Worm (Caenorhabditis elegans): Measurements from ENCODE around the gene rpl-26.

- TF ChIP-seq ztf-29 (GFP tag; IDR thresholded peaks at IDR 0.05): no peak
- TF ChIP-seq flt-1 (GFP tag; IDR thresholded peaks at IDR 0.05): no peak
- TF ChIP-seq ztf-23 (GFP tag; IDR thresholded peaks at IDR 0.05): no peak
- TF ChIP-seq ref-1 (GFP tag; conservative IDR thresholded peaks at IDR 0.05): no peak
Observed at ce11 chrII:8589227-8589626, 13.4 kb upstream of the rpl-26 start.
